Worm (Caenorhabditis elegans): Measurements from ENCODE around the gene fbxb-14.
"Not testable (repeated sequence)": the region's sequence is repeated elsewhere in the genome, so short reads cannot be mapped to it uniquely, and the experiment has no call there.

The fbxb-14 gene

DNA sequence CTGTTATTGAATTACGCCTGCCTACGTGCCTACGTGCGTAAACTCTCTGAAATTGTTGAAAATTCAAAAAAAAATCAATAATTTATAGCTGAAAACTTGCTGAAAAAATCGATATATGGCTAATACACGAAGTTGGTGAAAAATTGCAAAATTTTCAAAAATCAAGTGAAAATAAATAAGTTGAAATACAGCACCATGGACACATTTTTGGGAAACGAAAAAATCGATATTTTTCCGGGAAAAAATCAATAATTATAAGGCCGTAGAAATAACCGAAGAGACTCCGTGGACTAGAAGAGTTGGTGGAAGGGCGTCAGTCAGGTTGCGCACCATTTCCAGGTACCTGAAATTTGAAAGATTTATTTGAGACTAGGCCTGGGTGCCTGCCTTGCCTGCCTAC, 32.2 kb upstream of the fbxb-14 start:
- TF ChIP-seq ceh-36 (tag; optimal IDR thresholded peaks at IDR 0.05) (no peak), B0310.2 (tag; optimal IDR thresholded peaks at IDR 0.05) (no peak), sea-1 (GFP tag; conservative IDR thresholded peaks at IDR 0.05) (no peak), hmg-4 (GFP tag; optimal IDR thresholded peaks at IDR 0.05) (no peak), ets-7 (tag; optimal IDR thresholded peaks at IDR 0.05) (no peak), F13C5.2 (tag; optimal IDR thresholded peaks at IDR 0.05) (no peak), tbx-37 (GFP tag; conservative IDR thresholded peaks at IDR 0.05) (no peak), hnd-1 (tag; optimal IDR thresholded peaks at IDR 0.05) (no peak), scrt-1 (GFP tag; IDR thresholded peaks at IDR 0.05) (no peak), tra-4 (tag; optimal IDR thresholded peaks at IDR 0.05) (no peak), tbx-11 (GFP tag; IDR thresholded peaks at IDR 0.05) (no peak), ama-1 (optimal IDR thresholded peaks at IDR 0.05) (no peak), hmbx-1 (tag; optimal IDR thresholded peaks at IDR 0.05) (no peak)

DNA sequence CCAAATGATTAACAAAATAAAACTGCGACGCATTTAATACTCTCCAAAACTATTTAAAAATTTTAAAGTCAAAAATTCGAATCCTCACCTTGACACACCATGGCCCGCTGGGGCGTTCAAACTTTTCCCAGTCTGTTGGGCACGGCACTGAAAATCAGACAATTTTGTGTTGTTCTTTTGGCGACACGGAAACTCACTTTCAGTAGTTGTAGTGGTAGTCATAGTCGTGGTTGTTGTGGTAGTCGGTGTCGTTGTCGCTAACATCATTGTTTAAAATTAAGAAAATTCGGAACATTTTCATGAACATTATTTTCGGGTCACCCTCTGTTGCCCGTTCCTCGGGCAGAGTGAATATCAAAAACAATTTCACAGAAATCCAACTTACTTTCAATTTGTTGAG, 29.8 kb upstream of the fbxb-14 start, which contains the start of gene clec-118:
clec-118 (minus strand) TSS at position 101 of the 400 bp plus-strand sequence.
- not testable (repeated sequence) for TF ChIP-seq ets-7 (tag; optimal IDR thresholded peaks at IDR 0.05); hnd-1 (tag; optimal IDR thresholded peaks at IDR 0.05); tbx-11 (GFP tag; IDR thresholded peaks at IDR 0.05)

DNA sequence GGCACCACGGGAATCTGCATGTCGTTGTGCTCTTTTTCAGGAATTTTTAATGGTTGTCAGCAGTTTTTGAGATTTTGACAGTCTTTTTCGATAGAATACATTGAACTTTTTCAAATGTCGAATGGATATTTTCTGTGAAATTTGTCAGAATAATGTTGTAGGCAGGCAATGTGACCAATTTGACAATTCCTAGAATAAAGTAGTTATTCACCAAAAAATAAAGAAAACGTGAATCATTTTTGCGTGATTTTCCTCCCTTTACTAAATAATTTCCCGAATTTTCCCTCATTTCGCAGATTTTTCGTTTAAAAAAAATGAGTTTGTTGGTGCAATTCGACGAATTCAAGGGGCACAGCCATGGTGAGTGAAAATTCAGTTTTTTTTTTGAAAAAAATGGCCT, 26.2 kb upstream of the fbxb-14 start, which contains the start of gene W04H10.1:
W04H10.1 (plus strand) TSS at position 301 of the 400 bp plus-strand sequence.
- TF ChIP-seq flt-1 (GFP tag; IDR thresholded peaks at IDR 0.05) (no peak), tbx-37 (GFP tag; conservative IDR thresholded peaks at IDR 0.05) (no peak), hmg-4 (GFP tag; optimal IDR thresholded peaks at IDR 0.05) (no peak), ceh-36 (tag; optimal IDR thresholded peaks at IDR 0.05) (no peak), aly-1 (tag; optimal IDR thresholded peaks at IDR 0.05) (no peak), F13C5.2 (tag; optimal IDR thresholded peaks at IDR 0.05) (no peak), tra-4 (tag; optimal IDR thresholded peaks at IDR 0.05) (no peak), ama-1 (optimal IDR thresholded peaks at IDR 0.05) (no peak), ceh-13 (GFP tag; optimal IDR thresholded peaks at IDR 0.05) (no peak)

DNA sequence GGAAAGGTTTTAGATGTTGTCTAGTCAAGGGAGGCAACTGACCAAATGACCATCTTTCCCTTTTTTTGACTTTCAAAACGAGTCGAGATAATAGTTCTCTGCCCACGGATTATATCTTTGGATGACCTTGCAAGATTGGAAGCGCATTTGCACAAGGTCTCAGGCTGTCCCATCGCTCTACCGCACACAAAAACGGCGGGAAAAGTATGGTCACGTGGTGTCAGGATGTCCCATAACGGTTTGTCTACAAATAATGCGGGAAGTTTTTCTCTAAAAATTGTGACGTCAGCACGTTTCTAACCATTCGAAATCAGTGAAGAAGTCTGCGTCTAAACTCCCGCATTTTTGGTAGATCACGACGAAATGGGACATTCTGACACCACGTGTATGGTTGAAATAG, 25.8 kb upstream of the fbxb-14 start, which contains the start of gene W04H10.6:
W04H10.6 (minus strand) TSS at position 101 of the 400 bp plus-strand sequence.
- TF ChIP-seq hmg-4 (GFP tag; optimal IDR thresholded peaks at IDR 0.05) (peak; percentile 1), ceh-36 (tag; optimal IDR thresholded peaks at IDR 0.05) (no peak)

DNA sequence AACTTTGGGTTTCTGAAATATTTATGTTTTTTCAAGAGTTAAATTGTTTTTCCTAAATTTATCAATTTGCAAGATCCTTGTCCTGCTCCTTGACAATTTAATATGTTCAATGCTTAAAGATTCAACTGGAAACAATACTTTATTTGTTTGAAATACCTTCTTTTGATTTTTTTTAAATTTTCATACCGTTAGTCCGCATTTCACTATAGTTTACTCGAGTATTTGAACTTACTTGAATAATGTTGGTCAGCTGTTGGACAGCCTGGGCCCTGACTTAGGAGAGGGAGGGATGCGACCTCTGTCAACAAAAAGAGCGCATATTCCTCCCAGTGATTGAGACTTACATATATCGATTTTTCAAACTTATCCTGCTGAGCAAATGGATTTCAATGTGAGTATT, 23.5 kb upstream of the fbxb-14 start, which contains the start of gene W04H10.5:
W04H10.5 (plus strand) TSS at position 301 of the 400 bp plus-strand sequence.
- TF ChIP-seq tbx-11 (GFP tag; IDR thresholded peaks at IDR 0.05) (no peak), B0310.2 (tag; optimal IDR thresholded peaks at IDR 0.05) (no peak), tra-4 (tag; optimal IDR thresholded peaks at IDR 0.05) (no peak), pes-1 (GFP tag; IDR thresholded peaks at IDR 0.05) (no peak), flt-1 (GFP tag; IDR thresholded peaks at IDR 0.05) (no peak)

DNA sequence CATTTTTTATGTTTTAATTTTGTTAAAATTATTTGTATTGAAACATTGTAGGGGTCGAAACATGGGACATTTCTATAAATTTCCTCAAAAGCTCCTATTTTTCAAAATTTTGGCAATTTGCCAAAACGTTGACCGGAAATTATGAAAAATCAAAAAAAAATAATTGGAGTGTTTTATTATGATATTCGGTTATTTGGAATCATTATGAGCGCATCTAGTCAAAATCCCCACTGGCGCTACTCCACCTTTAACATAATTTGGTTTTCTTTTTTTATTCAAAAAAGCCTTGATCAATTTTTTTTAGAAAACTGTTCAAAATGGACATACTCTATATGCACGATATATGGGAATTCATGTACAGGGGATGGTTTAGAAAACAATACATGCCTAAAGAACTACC, 22.7 kb upstream of the fbxb-14 start, which contains the start of gene W04H10.2:
W04H10.2 (plus strand) TSS at position 301 of the 400 bp plus-strand sequence.
- TF ChIP-seq flt-1 (GFP tag; IDR thresholded peaks at IDR 0.05) (no peak), tra-4 (tag; optimal IDR thresholded peaks at IDR 0.05) (no peak), hnd-1 (tag; optimal IDR thresholded peaks at IDR 0.05) (no peak), tbx-37 (GFP tag; conservative IDR thresholded peaks at IDR 0.05) (no peak), ceh-13 (GFP tag; optimal IDR thresholded peaks at IDR 0.05) (no peak), hmbx-1 (tag; optimal IDR thresholded peaks at IDR 0.05) (no peak), ets-7 (tag; optimal IDR thresholded peaks at IDR 0.05) (no peak)

DNA sequence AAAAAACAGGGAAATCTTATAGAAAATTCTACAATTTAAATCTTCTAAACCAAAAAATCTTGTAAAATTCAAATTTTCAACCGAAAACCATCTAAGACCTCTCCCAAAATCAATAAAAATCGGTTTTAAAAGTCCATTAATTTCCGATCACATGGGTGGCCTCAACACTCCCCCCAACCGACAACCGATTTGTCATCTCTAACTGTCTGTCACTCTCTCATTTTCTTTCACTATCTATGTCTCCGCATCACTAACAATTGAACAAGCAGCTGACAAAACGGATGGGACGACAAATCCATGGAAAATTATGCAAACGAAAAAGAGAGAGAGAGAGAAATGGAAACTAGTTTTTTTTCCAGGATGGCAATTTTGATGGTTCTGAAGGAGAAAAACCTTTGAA, 20.4 kb upstream of the fbxb-14 start:
- TF ChIP-seq flt-1 (GFP tag; IDR thresholded peaks at IDR 0.05) (no peak), pes-1 (GFP tag; IDR thresholded peaks at IDR 0.05) (no peak), hmbx-1 (tag; optimal IDR thresholded peaks at IDR 0.05) (no peak), F13C5.2 (tag; optimal IDR thresholded peaks at IDR 0.05) (no peak), aly-1 (tag; optimal IDR thresholded peaks at IDR 0.05) (no peak), scrt-1 (GFP tag; IDR thresholded peaks at IDR 0.05) (no peak), tra-4 (tag; optimal IDR thresholded peaks at IDR 0.05) (no peak), tbx-11 (GFP tag; IDR thresholded peaks at IDR 0.05) (no peak), tbx-37 (GFP tag; conservative IDR thresholded peaks at IDR 0.05) (no peak), sea-1 (GFP tag; conservative IDR thresholded peaks at IDR 0.05) (no peak), ets-7 (tag; optimal IDR thresholded peaks at IDR 0.05) (no peak), hnd-1 (tag; optimal IDR thresholded peaks at IDR 0.05) (no peak), ama-1 (optimal IDR thresholded peaks at IDR 0.05) (no peak), hmg-4 (GFP tag; optimal IDR thresholded peaks at IDR 0.05) (no peak), ceh-36 (tag; optimal IDR thresholded peaks at IDR 0.05) (no peak), ceh-13 (GFP tag; optimal IDR thresholded peaks at IDR 0.05) (no peak), B0310.2 (tag; optimal IDR thresholded peaks at IDR 0.05) (no peak)

DNA sequence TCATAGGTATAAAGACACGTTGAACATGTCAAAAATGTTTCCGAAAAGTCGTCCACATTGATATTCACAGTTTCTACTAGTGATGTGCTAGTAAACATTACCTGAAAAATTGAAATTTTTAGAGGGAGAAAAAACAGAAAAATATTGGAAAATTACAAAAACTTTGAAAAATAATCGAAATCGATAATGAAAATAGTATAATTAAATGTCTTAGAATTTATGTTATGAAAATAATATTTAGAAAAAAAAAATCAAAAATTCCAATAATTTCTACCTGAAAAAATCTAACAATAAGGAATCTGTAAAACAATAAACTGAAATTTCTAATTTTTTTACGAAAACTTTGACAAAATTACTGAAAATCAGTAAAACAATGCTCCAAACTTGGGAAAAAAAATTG, 19.5 kb upstream of the fbxb-14 start, which contains the start of gene nhl-3:
nhl-3 (minus strand) TSS at position 101 of the 400 bp plus-strand sequence.
- TF ChIP-seq ceh-13 (GFP tag; optimal IDR thresholded peaks at IDR 0.05) (no peak), ceh-36 (tag; optimal IDR thresholded peaks at IDR 0.05) (no peak), aly-1 (tag; optimal IDR thresholded peaks at IDR 0.05) (no peak), scrt-1 (GFP tag; IDR thresholded peaks at IDR 0.05) (no peak), tbx-37 (GFP tag; conservative IDR thresholded peaks at IDR 0.05) (no peak), hnd-1 (tag; optimal IDR thresholded peaks at IDR 0.05) (no peak), pes-1 (GFP tag; IDR thresholded peaks at IDR 0.05) (no peak)

DNA sequence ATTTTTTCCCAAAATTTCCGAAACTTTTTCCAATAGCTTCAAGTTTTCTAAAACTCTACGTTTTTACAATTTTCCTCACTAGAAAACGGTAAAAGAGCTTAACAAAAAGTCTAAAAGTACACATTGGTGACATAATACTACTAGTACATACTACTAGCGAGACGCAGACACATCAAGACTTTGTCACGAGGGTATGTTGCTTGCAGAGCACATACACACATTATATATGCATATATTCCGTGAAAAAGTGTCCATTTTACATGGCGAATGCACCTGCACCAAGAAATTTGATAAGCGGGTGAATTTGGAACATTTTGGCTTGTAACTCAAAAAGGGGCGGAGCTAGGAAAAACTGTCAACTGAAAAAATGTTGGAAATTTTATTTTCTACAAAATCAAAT, 18.8 kb upstream of the fbxb-14 start:
- TF ChIP-seq tra-4 (tag; optimal IDR thresholded peaks at IDR 0.05) (no peak), hmbx-1 (tag; optimal IDR thresholded peaks at IDR 0.05) (no peak), tbx-37 (GFP tag; conservative IDR thresholded peaks at IDR 0.05) (no peak), scrt-1 (GFP tag; IDR thresholded peaks at IDR 0.05) (no peak), hnd-1 (tag; optimal IDR thresholded peaks at IDR 0.05) (no peak), aly-1 (tag; optimal IDR thresholded peaks at IDR 0.05) (no peak), tbx-11 (GFP tag; IDR thresholded peaks at IDR 0.05) (no peak), sea-1 (GFP tag; conservative IDR thresholded peaks at IDR 0.05) (no peak), ceh-36 (tag; optimal IDR thresholded peaks at IDR 0.05) (no peak), ets-7 (tag; optimal IDR thresholded peaks at IDR 0.05) (no peak), F13C5.2 (tag; optimal IDR thresholded peaks at IDR 0.05) (no peak)

All from whole organism, early embryonic.